Fruit fly (Drosophila melanogaster): ENCODE results near the gene CG13692.

The CG13692 gene

DNA sequence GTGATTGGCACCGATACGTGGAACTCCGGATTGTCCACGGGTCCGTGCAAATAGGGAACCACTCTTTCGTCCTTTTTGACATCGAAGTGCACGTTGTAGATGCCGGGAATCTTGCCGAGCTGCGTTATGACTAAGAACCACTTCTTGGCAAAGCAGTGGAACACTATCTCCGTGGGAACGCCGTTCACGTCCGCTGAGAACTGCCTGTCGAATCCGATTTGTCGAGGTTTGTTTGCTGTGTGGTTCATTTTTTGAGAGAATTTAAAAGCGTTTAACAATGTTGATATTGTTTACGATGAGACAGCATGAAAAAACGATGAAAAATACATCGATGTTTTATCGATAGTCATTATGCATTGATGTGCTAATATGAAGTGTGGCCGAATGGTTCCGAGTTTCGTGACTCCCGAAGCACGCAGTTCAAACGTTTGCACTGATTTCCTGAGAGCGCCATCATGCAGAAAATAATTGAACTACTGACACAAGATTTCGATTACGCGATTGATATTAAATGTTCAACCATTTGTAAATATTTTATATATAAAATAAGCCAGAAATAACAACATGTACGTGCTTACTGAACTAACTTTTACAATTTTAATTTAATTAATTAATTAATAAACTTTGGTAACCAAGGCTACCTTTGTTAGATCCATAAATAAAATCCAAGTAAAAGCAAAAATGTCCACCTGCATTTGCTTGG is at the start of gene CG13692, which contains the start of gene CG11885 (continued):
- TF ChIP-seq stwl (tag; optimal IDR thresholded peaks at IDR 0.05): peak; percentile 100
- no peak for TF ChIP-seq CG14667 (GFP tag; IDR thresholded peaks at IDR 0.05)
- TF ChIP-seq CG4424 (GFP tag; optimal IDR thresholded peaks at IDR 0.05): peak; percentile 30
- peak; percentile 96 for TF ChIP-seq Ets65A (GFP tag)
- TF ChIP-seq CG7556 (GFP tag; optimal IDR thresholded peaks at IDR 0.05): no peak
- TF ChIP-seq danr (GFP tag; IDR thresholded peaks at IDR 0.05): no peak
- no peak for TF ChIP-seq CG10462 (GFP tag; optimal IDR thresholded peaks at IDR 0.05)
- peak; percentile 97 for TF ChIP-seq ato (GFP tag; IDR thresholded peaks at IDR 0.05; ENCODE audit: partially characterized antibody)
- TF ChIP-seq nom (GFP tag; optimal IDR thresholded peaks at IDR 0.05): peak; percentile 34
- peak; percentile 34 for TF ChIP-seq Fer3 (tag; optimal IDR thresholded peaks at IDR 0.05)
- no peak for TF ChIP-seq CG8089 (GFP tag; optimal IDR thresholded peaks at IDR 0.05)
- TF ChIP-seq CG8478 (optimal IDR thresholded peaks at IDR 0.05): no peak
- peak; percentile 38 for TF ChIP-seq Sin3A (optimal IDR thresholded peaks at IDR 0.05)
- no peak for TF ChIP-seq repo (GFP tag; optimal IDR thresholded peaks at IDR 0.05)
- peak; percentile 58 for TF ChIP-seq CG9817 (tag; optimal IDR thresholded peaks at IDR 0.05)
- peak; percentile 9 for TF ChIP-seq CG15479 (GFP tag; optimal IDR thresholded peaks at IDR 0.05)
- TF ChIP-seq en (GFP tag; optimal IDR thresholded peaks at IDR 0.05): no peak
- no peak for TF ChIP-seq pros (GFP tag; optimal IDR thresholded peaks at IDR 0.05)
- no peak for TF ChIP-seq HLHmδ (GFP tag; optimal IDR thresholded peaks at IDR 0.05)
- no peak for TF ChIP-seq cas (GFP tag; IDR thresholded peaks at IDR 0.05)
- peak; percentile 31 for TF ChIP-seq CG12299 (tag; optimal IDR thresholded peaks at IDR 0.05)
- peak; percentile 99 for TF ChIP-seq Doc3 (GFP tag; IDR thresholded peaks at IDR 0.05; ENCODE audit: partially characterized antibody)
- peak; percentile 66 for TF ChIP-seq Fer1 (GFP tag; optimal IDR thresholded peaks at IDR 0.05)
- no peak for TF ChIP-seq Gug (GFP tag; IDR thresholded peaks at IDR 0.05)
- no peak for TF ChIP-seq cwo (GFP tag; optimal IDR thresholded peaks at IDR 0.05)
- TF ChIP-seq E2f2 (GFP tag; IDR thresholded peaks at IDR 0.05): peak; percentile 85
- peak; percentile 92 for TF ChIP-seq CG9797 (GFP tag; optimal IDR thresholded peaks at IDR 0.05)
- TF ChIP-seq org-1 (GFP tag; optimal IDR thresholded peaks at IDR 0.05): no peak
- no peak for TF ChIP-seq CG18599 (GFP tag; optimal IDR thresholded peaks at IDR 0.05)
- peak; percentile 45 for TF ChIP-seq tap (tag; optimal IDR thresholded peaks at IDR 0.05)
- TF ChIP-seq pnt (GFP tag; optimal IDR thresholded peaks at IDR 0.05): no peak
- peak; percentile 6 for TF ChIP-seq CG11398 (GFP tag; optimal IDR thresholded peaks at IDR 0.05)
- TF ChIP-seq Vsx1 (GFP tag; optimal IDR thresholded peaks at IDR 0.05): no peak
- no peak for TF ChIP-seq her (GFP tag; optimal IDR thresholded peaks at IDR 0.05)
- TF ChIP-seq Deaf1 (tag; optimal IDR thresholded peaks at IDR 0.05): peak; percentile 65
- no peak for TF ChIP-seq Oli (tag; optimal IDR thresholded peaks at IDR 0.05)
- TF ChIP-seq CG17361 (GFP tag; IDR thresholded peaks at IDR 0.05): peak; percentile 35; the same call in 1 of the 3 replicates
- peak; percentile 93 for TF ChIP-seq vnd (GFP tag; IDR thresholded peaks at IDR 0.05; ENCODE audit: partially characterized antibody)
- peak; percentile 47 for TF ChIP-seq CG7839 (tag; optimal IDR thresholded peaks at IDR 0.05)
- no peak for TF ChIP-seq CG8388 (GFP tag; optimal IDR thresholded peaks at IDR 0.05)
- TF ChIP-seq fru (optimal IDR thresholded peaks at IDR 0.05): no peak
- TF ChIP-seq Lpt (GFP tag; optimal IDR thresholded peaks at IDR 0.05): no peak
- TF ChIP-seq Hsf (GFP tag; optimal IDR thresholded peaks at IDR 0.05): peak; percentile 8
- peak; percentile 96 for TF ChIP-seq CG7963 (GFP tag; IDR thresholded peaks at IDR 0.05; ENCODE audit: partially characterized antibody)
- TF ChIP-seq CG14050 (GFP tag; IDR thresholded peaks at IDR 0.05): no peak
- TF ChIP-seq CG13624 (GFP tag; optimal IDR thresholded peaks at IDR 0.05): peak; percentile 65
- no peak for TF ChIP-seq sc (optimal IDR thresholded peaks at IDR 0.05)
- TF ChIP-seq sc (GFP tag; optimal IDR thresholded peaks at IDR 0.05): no peak
- no peak for TF ChIP-seq CG6654 (GFP tag; optimal IDR thresholded peaks at IDR 0.05)
- TF ChIP-seq tup (GFP tag; optimal IDR thresholded peaks at IDR 0.05): no peak
- peak; percentile 60 for TF ChIP-seq sob (GFP tag; IDR thresholded peaks at IDR 0.05)

Data from whole organism, embryonic.